Worm (Caenorhabditis elegans) whole organism, mixed stage, embryonic: ENCODE results near the gene C14B9.10.

Source experiments
- blmp-1 ChIP-seq: fragments of 150-350 bp; optimal IDR thresholded peaks from 2 replicates; lab custom pipeline; 2014; ENCODE audit warnings: missing biosample characterization, missing genetic modification characterization
- lin-13 ChIP-seq: fragments of 150-350 bp; optimal IDR thresholded peaks from 2 replicates; lab custom pipeline; 2014; ENCODE audit warnings: missing biosample characterization, missing genetic modification characterization
- nhr-28 ChIP-seq: fragments of 150-350 bp; optimal IDR thresholded peaks from 2 replicates; lab custom pipeline; 2014; ENCODE audit warnings: missing biosample characterization, missing genetic modification characterization

- TF ChIP-seq nhr-28 (tag; lab: Kevin White, UChicago) = no peak
- no peak for TF ChIP-seq blmp-1
- TF ChIP-seq lin-13 = no peak
These were observed 1.8 kb downstream of the C14B9.10 start for ce11 chrIII:8132496-8132895.
